Worm (Caenorhabditis elegans): ENCODE measurements around the gene Y50E8A.6.
A peak's percentile ranks its signal among the peaks of the same experiment; 100 is the strongest.
"Not testable (repeated sequence)": the region's sequence is repeated elsewhere in the genome, so short reads cannot be mapped to it uniquely, and the experiment has no call there.

Y50E8A.6 gene

ce11 chrV:14763582-14763981 is 22.4 kb upstream of the Y50E8A.6 start:
- TF ChIP-seq nhr-85 (tag) (no peak), efl-1 (optimal IDR thresholded peaks at IDR 0.05) (no peak), efl-1 (GFP tag; optimal IDR thresholded peaks at IDR 0.05 in 1 of 2) (peak in 1 of 2 experiments; percentile 79)

ce11 chrV:14762563-14762962 is 21.4 kb upstream of the Y50E8A.6 start:
- no peak for TF ChIP-seq nhr-71 (tag; optimal IDR thresholded peaks at IDR 0.05)
- TF ChIP-seq Y116A8C.19 (tag; optimal IDR thresholded peaks at IDR 0.05; ENCODE audit: borderline replicate concordance): no peak
- TF ChIP-seq sptf-1 (tag; optimal IDR thresholded peaks at IDR 0.05): no peak
- no peak for TF ChIP-seq nhr-85 (tag)
- no peak for TF ChIP-seq pqm-1 (tag; optimal IDR thresholded peaks at IDR 0.05)
- no peak for TF ChIP-seq efl-1 (optimal IDR thresholded peaks at IDR 0.05)
- TF ChIP-seq efl-1 (GFP tag; optimal IDR thresholded peaks at IDR 0.05 in 1 of 2): peak in 1 of 2 experiments; percentile 12
- TF ChIP-seq unc-30 (tag; optimal IDR thresholded peaks at IDR 0.05): no peak
- no peak for TF ChIP-seq mef-2 (tag; optimal IDR thresholded peaks at IDR 0.05)
- TF ChIP-seq fos-1 (tag; optimal IDR thresholded peaks at IDR 0.05): no peak

ce11 chrV:14750357-14750756 is 9.2 kb upstream of the Y50E8A.6 start, which contains the start of gene nspa-10:
nspa-10 (minus strand) TSS chrV:14750457.
- not testable (repeated sequence) for TF ChIP-seq tlp-1 (tag; optimal IDR thresholded peaks at IDR 0.05); ceh-88 (GFP tag; IDR thresholded peaks at IDR 0.05); unc-86 (tag; optimal IDR thresholded peaks at IDR 0.05)

ce11 chrV:14748608-14749137 is 7.5 kb upstream of the Y50E8A.6 start, which contains the start of the genes lipl-8 and Y50E8A.22:
lipl-8 (minus strand) TSS chrV:14748708.
Y50E8A.22 (minus strand) TSS chrV:14749087.
- TF ChIP-seq aly-2 (tag; optimal IDR thresholded peaks at IDR 0.05): no peak
- no peak for TF ChIP-seq ceh-8 (GFP tag; optimal IDR thresholded peaks at IDR 0.05)
- TF ChIP-seq ceh-90 (tag; optimal IDR thresholded peaks at IDR 0.05): no peak
- TF ChIP-seq hpl-2 (GFP tag; optimal IDR thresholded peaks at IDR 0.05): no peak
- TF ChIP-seq ets-5 (GFP tag; IDR thresholded peaks at IDR 0.05): no peak
- TF ChIP-seq efl-1 (optimal IDR thresholded peaks at IDR 0.05): no peak
- TF ChIP-seq efl-1 (GFP tag; optimal IDR thresholded peaks at IDR 0.05 in 1 of 2): no peak

ce11 chrV:14746975-14747374 is 5.8 kb upstream of the Y50E8A.6 start:
- TF ChIP-seq mef-2 (tag; optimal IDR thresholded peaks at IDR 0.05) (no peak), ceh-63 (GFP tag; optimal IDR thresholded peaks at IDR 0.05) (no peak)

- no peak for TF ChIP-seq blmp-1 (tag; optimal IDR thresholded peaks at IDR 0.05)
- no peak for TF ChIP-seq ceh-88 (GFP tag; IDR thresholded peaks at IDR 0.05)
- TF ChIP-seq elt-3 (tag; optimal IDR thresholded peaks at IDR 0.05): no peak
- no peak for TF ChIP-seq hlh-17 (GFP tag; optimal IDR thresholded peaks at IDR 0.05; ENCODE audit: borderline replicate concordance)
- no peak for TF ChIP-seq C16A3.4 (tag; optimal IDR thresholded peaks at IDR 0.05)
- no peak for TF ChIP-seq nhr-77 (tag; optimal IDR thresholded peaks at IDR 0.05)
- TF ChIP-seq ceh-8 (GFP tag; optimal IDR thresholded peaks at IDR 0.05): no peak
- no peak for TF ChIP-seq sox-4 (tag; optimal IDR thresholded peaks at IDR 0.05)
- TF ChIP-seq nhr-84 (tag; optimal IDR thresholded peaks at IDR 0.05): no peak
- TF ChIP-seq efl-3 (GFP tag; optimal IDR thresholded peaks at IDR 0.05): no peak
These were observed 3.7 kb upstream of the Y50E8A.6 start for ce11 chrV:14744824-14745223.

ce11 chrV:14736851-14737250 is 4.3 kb downstream of the Y50E8A.6 start, which contains the start of gene Y50E8A.5:
Y50E8A.5 (minus strand) TSS chrV:14736951.
- TF ChIP-seq skn-1 (tag; optimal IDR thresholded peaks at IDR 0.05): no peak
- no peak for TF ChIP-seq F16B12.6 (tag; optimal IDR thresholded peaks at IDR 0.05)
- no peak for TF ChIP-seq hpl-2 (GFP tag; optimal IDR thresholded peaks at IDR 0.05)
